Fruit fly (Drosophila melanogaster): ENCODE results near the gene RpL32.
A peak's percentile ranks its signal among the peaks of the same experiment; 100 is the strongest.

DNA sequence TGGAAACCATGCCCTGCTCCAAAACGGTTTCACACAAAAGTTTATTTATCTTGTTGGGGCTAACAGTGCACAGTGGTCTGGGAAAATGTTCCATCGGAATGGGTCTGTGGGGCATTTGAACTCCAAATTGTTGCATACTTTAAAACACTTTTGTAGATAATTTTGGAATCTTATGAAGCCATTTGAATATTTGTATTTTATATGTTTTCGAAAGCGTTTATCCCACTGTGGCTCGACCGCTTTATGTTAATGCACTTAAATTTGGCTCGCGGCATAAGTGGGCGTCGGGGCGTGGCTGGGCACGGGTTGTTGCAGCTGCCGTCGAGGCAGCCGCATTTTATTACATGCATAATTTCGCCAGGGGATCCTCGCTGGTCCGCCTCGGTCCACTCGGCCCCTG lies 25.9 kb upstream of the RpL32 start:
- TF ChIP-seq CG7368 (GFP tag; optimal IDR thresholded peaks at IDR 0.05) (peak; percentile 23), Gug (GFP tag; IDR thresholded peaks at IDR 0.05) (no peak), Hr38 (GFP tag; optimal IDR thresholded peaks at IDR 0.05) (no peak), Sox15 (GFP tag; optimal IDR thresholded peaks at IDR 0.05) (peak; percentile 14), Sox102F (GFP tag; optimal IDR thresholded peaks at IDR 0.05) (peak; percentile 36), CG6276 (GFP tag; optimal IDR thresholded peaks at IDR 0.05) (peak; percentile 35), spab (GFP tag; optimal IDR thresholded peaks at IDR 0.05) (no peak), fd85E (GFP tag; optimal IDR thresholded peaks at IDR 0.05) (no peak)
